Worm (Caenorhabditis elegans) whole organism, late embryonic: ENCODE measurements around the gene snt-7.

Source experiments
- C08G9.2 ChIP-seq: sonication (generic microtip); optimal IDR thresholded peaks from 2 replicates; lab custom pipeline; 2016; ENCODE audit warnings: mild to moderate bottlenecking, missing genetic modification characterization, moderate library complexity, missing compliant biosample characterization
- C38D4.7 ChIP-seq: fragments of 200-800 bp; sonication (Bioruptor generic); optimal IDR thresholded peaks from 2 replicates; lab custom pipeline; 2018; ENCODE audit warnings: mild to moderate bottlenecking, missing genetic modification characterization, moderate library complexity, missing compliant biosample characterization
- F13H6.1 ChIP-seq: sonication (generic microtip); optimal IDR thresholded peaks from 2 replicates; lab custom pipeline; 2016; ENCODE audit warnings: missing genetic modification characterization, missing compliant biosample characterization
- K02D7.2 ChIP-seq: sonication (generic microtip); optimal IDR thresholded peaks from 2 replicates; lab custom pipeline; 2017; ENCODE audit warnings: mild to moderate bottlenecking, missing genetic modification characterization, missing compliant biosample characterization
- Y22D7AL.16 ChIP-seq: sonication (generic microtip); optimal IDR thresholded peaks from 2 replicates; lab custom pipeline; 2016; ENCODE audit warnings: missing genetic modification characterization, missing compliant biosample characterization
- ahr-1 ChIP-seq: sonication (generic microtip); optimal IDR thresholded peaks from 2 replicates; lab custom pipeline; 2016; ENCODE audit warnings: missing genetic modification characterization, missing compliant biosample characterization
- ama-1 ChIP-seq: fragments of 150-350 bp; optimal IDR thresholded peaks from 2 replicates; lab custom pipeline; 2014
- ceh-18 ChIP-seq: sonication (generic microtip); optimal IDR thresholded peaks from 2 replicates; lab custom pipeline; 2016; ENCODE audit warnings: missing genetic modification characterization, missing compliant biosample characterization
- ceh-2 ChIP-seq: sonication (generic microtip); optimal IDR thresholded peaks from 2 replicates; lab custom pipeline; 2016; ENCODE audit warnings: missing genotype, missing genetic modification characterization, missing compliant biosample characterization
- ceh-22 ChIP-seq: sonication (generic microtip); optimal IDR thresholded peaks from 2 replicates; lab custom pipeline; 2017; ENCODE audit warnings: missing biosample characterization, missing genetic modification characterization
- ceh-24 ChIP-seq: sonication (generic microtip); optimal IDR thresholded peaks from 2 replicates; lab custom pipeline; 2016; ENCODE audit warnings: mild to moderate bottlenecking, missing genetic modification characterization, missing compliant biosample characterization
- ceh-34 ChIP-seq: sonication (generic microtip); optimal IDR thresholded peaks from 2 replicates; lab custom pipeline; 2016; ENCODE audit warnings: mild to moderate bottlenecking, missing genetic modification characterization, missing compliant biosample characterization
- ceh-48 ChIP-seq: sonication (generic microtip); optimal IDR thresholded peaks from 2 replicates; lab custom pipeline; 2016; ENCODE audit warnings: missing genetic modification characterization, inconsistent platforms, missing compliant biosample characterization
- ceh-6 ChIP-seq: fragments of 200-800 bp; sonication (Bioruptor generic); optimal IDR thresholded peaks from 2 replicates; lab custom pipeline; 2018; ENCODE audit warnings: mild to moderate bottlenecking, missing genetic modification characterization, missing compliant biosample characterization
- che-1 ChIP-seq: sonication (generic microtip); optimal IDR thresholded peaks from 2 replicates; lab custom pipeline; 2016; ENCODE audit warnings: mild to moderate bottlenecking, missing genetic modification characterization, missing compliant biosample characterization
- dmd-4 ChIP-seq: sonication (generic microtip); optimal IDR thresholded peaks from 2 replicates; lab custom pipeline; 2016; ENCODE audit warnings: borderline replicate concordance, missing genetic modification characterization, missing compliant biosample characterization
- elt-2 ChIP-seq: sonication (generic microtip); optimal IDR thresholded peaks from 2 replicates; lab custom pipeline; 2016; ENCODE audit warnings: missing genetic modification reagents, missing genetic modification characterization, missing compliant biosample characterization
- ets-4 ChIP-seq: sonication (generic microtip); optimal IDR thresholded peaks from 2 replicates; lab custom pipeline; 2016; ENCODE audit warnings: missing genetic modification characterization, missing compliant biosample characterization
- eyg-1 ChIP-seq: sonication (generic microtip); optimal IDR thresholded peaks from 2 replicates; lab custom pipeline; 2016; ENCODE audit warnings: missing genotype, missing genetic modification characterization, missing compliant biosample characterization
- fax-1 ChIP-seq: sonication (generic microtip); optimal IDR thresholded peaks from 2 replicates; lab custom pipeline; 2016; ENCODE audit warnings: missing genotype, missing genetic modification characterization, missing compliant biosample characterization
- fkh-10 ChIP-seq: fragments of 150-350 bp; optimal IDR thresholded peaks from 2 replicates; lab custom pipeline; 2014; ENCODE audit warnings: missing biosample characterization, missing genetic modification reagents, missing genetic modification characterization
- fkh-6 ChIP-seq: sonication (generic microtip); optimal IDR thresholded peaks from 2 replicates; lab custom pipeline; 2016; ENCODE audit warnings: missing genetic modification characterization, missing compliant biosample characterization
- gmeb-2 ChIP-seq: sonication (generic microtip); optimal IDR thresholded peaks from 2 replicates; lab custom pipeline; 2016; ENCODE audit warnings: missing genetic modification characterization, inconsistent platforms, missing compliant biosample characterization
- hlh-13 ChIP-seq: fragments of 200-800 bp; sonication (Bioruptor generic); optimal IDR thresholded peaks from 2 replicates; lab custom pipeline; 2018; ENCODE audit warnings: mild to moderate bottlenecking, missing genetic modification characterization, missing compliant biosample characterization
- hlh-30 ChIP-seq: sonication (generic microtip); optimal IDR thresholded peaks from 2 replicates; lab custom pipeline; 2017; ENCODE audit warnings: antibody characterized with exemption, missing genetic modification characterization, missing compliant biosample characterization; ENCODE audit not compliant: insufficient read depth
- lin-11 ChIP-seq: fragments of 200-800 bp; sonication (Bioruptor generic); optimal IDR thresholded peaks from 2 replicates; lab custom pipeline; 2018; ENCODE audit warnings: mild to moderate bottlenecking, missing genetic modification characterization, missing compliant biosample characterization
- madf-2 ChIP-seq: sonication (generic microtip); optimal IDR thresholded peaks from 2 replicates; lab custom pipeline; 2017; ENCODE audit warnings: missing genetic modification characterization, missing compliant biosample characterization
- mec-3 ChIP-seq: sonication (generic microtip); optimal IDR thresholded peaks from 2 replicates; lab custom pipeline; 2016; ENCODE audit warnings: borderline replicate concordance, missing genetic modification characterization, missing compliant biosample characterization
- nhr-11 ChIP-seq: fragments of 150-350 bp; optimal IDR thresholded peaks from 2 replicates; lab custom pipeline; 2014; ENCODE audit warnings: missing biosample characterization, missing genetic modification characterization
- nhr-232 ChIP-seq: sonication (generic microtip); optimal IDR thresholded peaks from 2 replicates; lab custom pipeline; 2016; ENCODE audit warnings: missing genetic modification characterization, missing compliant biosample characterization
- npax-4 ChIP-seq: sonication (generic microtip); optimal IDR thresholded peaks from 2 replicates; lab custom pipeline; 2016; ENCODE audit warnings: missing genetic modification characterization, missing compliant biosample characterization
- odd-2 ChIP-seq: sonication (generic microtip); optimal IDR thresholded peaks from 2 replicates; lab custom pipeline; 2017; ENCODE audit warnings: antibody characterized with exemption, mild to moderate bottlenecking, missing genetic modification characterization, missing compliant biosample characterization
- pax-1 ChIP-seq: fragments of 150-350 bp; optimal IDR thresholded peaks from 2 replicates; lab custom pipeline; 2014; ENCODE audit warnings: missing biosample characterization, missing genetic modification characterization
- pha-2 ChIP-seq: sonication (generic microtip); optimal IDR thresholded peaks from 2 replicates; lab custom pipeline; 2017; ENCODE audit warnings: mild to moderate bottlenecking, missing genetic modification characterization, missing compliant biosample characterization
- pha-4 ChIP-seq: fragments of 150-350 bp; optimal IDR thresholded peaks from 2 replicates; lab custom pipeline; 2018; ENCODE audit warnings: missing biosample characterization, missing genetic modification reagents, missing genetic modification characterization
- ref-2 ChIP-seq: sonication (generic microtip); optimal IDR thresholded peaks from 2 replicates; lab custom pipeline; 2016; ENCODE audit warnings: missing genetic modification characterization, missing compliant biosample characterization
- rnt-1 ChIP-seq: sonication (generic microtip); optimal IDR thresholded peaks from 2 replicates; lab custom pipeline; 2016; ENCODE audit warnings: missing genetic modification characterization, missing compliant biosample characterization
- sdc-2 ChIP-seq: sonication (generic microtip); optimal IDR thresholded peaks from 2 replicates; lab custom pipeline; 2016; ENCODE audit warnings: missing genotype, missing genetic modification characterization, missing compliant biosample characterization
- tbx-7 ChIP-seq: sonication (generic microtip); optimal IDR thresholded peaks from 2 replicates; lab custom pipeline; 2016; ENCODE audit warnings: missing genotype, missing genetic modification characterization, missing compliant biosample characterization
- unc-42 ChIP-seq: sonication (generic microtip); optimal IDR thresholded peaks from 2 replicates; lab custom pipeline; 2016; ENCODE audit warnings: missing genotype, missing genetic modification characterization, missing compliant biosample characterization
- unc-55 ChIP-seq: sonication (generic microtip); optimal IDR thresholded peaks from 2 replicates; lab custom pipeline; 2017; ENCODE audit warnings: missing biosample characterization, missing genetic modification reagents, missing genetic modification characterization
- unc-86 ChIP-seq: sonication (generic microtip); optimal IDR thresholded peaks from 2 replicates; lab custom pipeline; 2016; ENCODE audit warnings: missing genetic modification characterization, missing compliant biosample characterization
- zip-5 ChIP-seq: sonication (generic microtip); optimal IDR thresholded peaks from 2 replicates; lab custom pipeline; 2016; ENCODE audit warnings: missing genetic modification characterization, missing compliant biosample characterization
- ztf-16 ChIP-seq: sonication (generic microtip); optimal IDR thresholded peaks from 2 replicates; lab custom pipeline; 2017; ENCODE audit warnings: missing genetic modification characterization, missing compliant biosample characterization

The snt-7 gene

ce11 chrX:15213182-15213829 lies 14.4 kb upstream of the snt-7 start, which contains the start of the genes H03A11.13 and famk-1:
Gene H03A11.13 (minus strand): TSS chrX:15213232.
Gene famk-1 (minus strand): TSS chrX:15213259.
- no peak for TF ChIP-seq nhr-232
- TF ChIP-seq sdc-2 (tag; lab: Kevin White, UChicago), result no peak
- no peak for TF ChIP-seq ceh-6 (GFP tag; lab: Kevin White, UChicago)
- no peak for TF ChIP-seq ceh-2 (tag; lab: Kevin White, UChicago)
- TF ChIP-seq eyg-1, result no peak
- no peak for TF ChIP-seq ceh-24
- no peak for TF ChIP-seq odd-2
- TF ChIP-seq nhr-11 (tag; lab: Kevin White, UChicago), result no peak
- TF ChIP-seq che-1, result no peak

ce11 chrX:15200720-15201119 lies 1.8 kb upstream of the snt-7 start:
- TF ChIP-seq ceh-6 (GFP tag; lab: Kevin White, UChicago), result peak; percentile 20
- TF ChIP-seq gmeb-2 (tag; lab: Kevin White, UChicago), result peak; percentile 14
- TF ChIP-seq unc-55, result no peak
- peak; percentile 17 for TF ChIP-seq elt-2 (tag; lab: Kevin White, UChicago)
- TF ChIP-seq unc-86 (tag; lab: Kevin White, UChicago), result no peak

- TF ChIP-seq F13H6.1 (tag; lab: Kevin White, UChicago) (no peak), nhr-232 (no peak), elt-2 (tag; lab: Kevin White, UChicago) (no peak), ref-2 (tag; lab: Kevin White, UChicago) (no peak), hlh-13 (GFP tag; lab: Kevin White, UChicago) (no peak), unc-42 (tag; lab: Kevin White, UChicago) (peak; percentile 63)
These were observed 1.2 kb upstream of the snt-7 start for ce11 chrX:15200146-15200545.

- TF ChIP-seq ahr-1, result no peak
- TF ChIP-seq mec-3 (tag; lab: Kevin White, UChicago), result no peak
- TF ChIP-seq pax-1 (tag; lab: Kevin White, UChicago), result no peak
- no peak for TF ChIP-seq eyg-1
- TF ChIP-seq nhr-11 (tag; lab: Kevin White, UChicago), result no peak
- TF ChIP-seq ceh-48 (tag; lab: Kevin White, UChicago), result no peak
- TF ChIP-seq unc-42 (tag; lab: Kevin White, UChicago), result no peak
- no peak for TF ChIP-seq ceh-22
- no peak for TF ChIP-seq sdc-2 (tag; lab: Kevin White, UChicago)
- TF ChIP-seq ref-2 (tag; lab: Kevin White, UChicago), result no peak
- TF ChIP-seq rnt-1, result no peak
- TF ChIP-seq zip-5 (tag; lab: Kevin White, UChicago), result no peak
- no peak for TF ChIP-seq npax-4 (tag; lab: Kevin White, UChicago)
- TF ChIP-seq tbx-7 (tag; lab: Kevin White, UChicago), result no peak
- TF ChIP-seq ama-1, result no peak
- TF ChIP-seq C08G9.2 (tag; lab: Kevin White, UChicago), result no peak
- TF ChIP-seq pha-2 (tag; lab: Kevin White, UChicago), result no peak
These were observed 4.7 kb downstream of the snt-7 start, which contains the start of gene phat-6 for ce11 chrX:15194283-15194682. Gene phat-6 (minus strand): TSS chrX:15194383.

- TF ChIP-seq fkh-10 (GFP tag; lab: Kevin White, UChicago), result no peak
- TF ChIP-seq ceh-48 (tag; lab: Kevin White, UChicago), result no peak
- no peak for TF ChIP-seq che-1
- TF ChIP-seq madf-2 (tag; lab: Kevin White, UChicago), result no peak
- TF ChIP-seq K02D7.2 (tag; lab: Kevin White, UChicago), result no peak
- no peak for TF ChIP-seq pha-4
These were observed 7.6 kb downstream of the snt-7 start for ce11 chrX:15191370-15191769.

ce11 chrX:15189823-15190222 lies 9.1 kb downstream of the snt-7 start, which contains the start of gene T10B10.4:
Gene T10B10.4 (plus strand): TSS chrX:15190123.
- TF ChIP-seq fax-1 (tag; lab: Kevin White, UChicago) (no peak), Y22D7AL.16 (no peak), ets-4 (tag; lab: Kevin White, UChicago) (no peak), ceh-6 (GFP tag; lab: Kevin White, UChicago) (no peak), fkh-6 (tag; lab: Kevin White, UChicago) (no peak), npax-4 (tag; lab: Kevin White, UChicago) (no peak), ztf-16 (tag; lab: Kevin White, UChicago) (no peak), lin-11 (tag; lab: Kevin White, UChicago) (no peak), C08G9.2 (tag; lab: Kevin White, UChicago) (no peak), elt-2 (tag; lab: Kevin White, UChicago) (no peak), dmd-4 (tag; lab: Kevin White, UChicago) (no peak), C38D4.7 (GFP tag; lab: Kevin White, UChicago) (no peak), hlh-30 (tag; lab: Kevin White, UChicago) (no peak), ceh-34 (no peak), ceh-18 (tag; lab: Kevin White, UChicago) (no peak)
